Fruit fly (Drosophila melanogaster): ENCODE data around the gene dlg1.

Gene dlg1

DNA sequence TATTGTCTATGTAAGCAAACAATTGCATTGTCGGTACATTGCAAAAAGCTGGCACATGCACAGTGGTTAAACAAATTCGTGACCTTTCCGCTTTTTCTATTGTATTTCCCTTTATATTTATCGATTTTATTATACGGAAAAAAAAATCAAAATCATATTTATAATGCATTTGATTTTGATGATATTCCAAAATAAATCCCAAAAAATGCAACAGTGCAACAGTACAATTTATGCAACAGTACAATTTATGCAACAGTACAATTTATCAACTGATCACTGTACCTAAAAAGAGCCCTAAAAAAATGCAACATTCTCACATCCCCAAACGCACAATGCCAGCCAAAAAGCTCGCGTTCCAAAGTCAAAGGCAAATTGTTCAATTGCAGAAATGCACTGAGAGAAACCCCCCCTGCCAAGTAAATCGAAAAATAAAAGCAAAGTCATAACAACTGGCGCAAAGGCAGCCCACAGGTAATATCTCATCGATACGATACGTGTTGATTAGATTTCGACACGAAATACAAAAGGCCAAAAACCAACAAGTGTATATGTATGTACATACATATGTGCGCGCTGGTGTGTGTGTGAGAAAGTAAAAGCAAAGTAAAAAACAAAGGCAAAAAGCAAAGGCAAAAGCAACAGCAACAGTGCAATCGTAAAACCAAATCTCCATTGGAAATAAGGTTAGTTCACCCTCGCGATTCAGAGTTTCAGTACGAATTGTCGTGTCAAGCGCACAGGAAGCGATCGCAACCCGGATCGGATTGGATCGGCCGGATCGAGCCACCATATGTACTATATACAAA lies 72.6 kb downstream of the dlg1 start, which contains the start of gene Sk1 (continued):
- TF ChIP-seq ss (GFP tag; optimal IDR thresholded peaks at IDR 0.05) (no peak), CG6808 (GFP tag; optimal IDR thresholded peaks at IDR 0.05) (no peak), CG9139 (GFP tag; optimal IDR thresholded peaks at IDR 0.05) (no peak), CG10669 (GFP tag; optimal IDR thresholded peaks at IDR 0.05) (no peak), CG8319 (GFP tag; optimal IDR thresholded peaks at IDR 0.05) (no peak), CG34406 (GFP tag; optimal IDR thresholded peaks at IDR 0.05) (peak; percentile 37), Sox14 (GFP tag; optimal IDR thresholded peaks at IDR 0.05) (no peak), fkh (GFP tag; optimal IDR thresholded peaks at IDR 0.05) (no peak), eg (GFP tag; IDR thresholded peaks at IDR 0.05) (no peak), dac (GFP tag; optimal IDR thresholded peaks at IDR 0.05) (no peak), dsx (GFP tag; optimal IDR thresholded peaks at IDR 0.05; ENCODE audit: poor library complexity, severe bottlenecking) (no peak), Lpt (GFP tag; optimal IDR thresholded peaks at IDR 0.05) (peak; percentile 16), vri (GFP tag; optimal IDR thresholded peaks at IDR 0.05) (peak; percentile 74), Eip93F (GFP tag; optimal IDR thresholded peaks at IDR 0.05) (no peak), CG8119 (GFP tag; IDR thresholded peaks at IDR 0.05) (0 out of 3 replicates have a peak, but pooled peaks have one; percentile 27), Hr38 (GFP tag; optimal IDR thresholded peaks at IDR 0.05) (no peak), pdm3 (GFP tag; optimal IDR thresholded peaks at IDR 0.05) (peak; percentile 12), Met (GFP tag; optimal IDR thresholded peaks at IDR 0.05) (peak; percentile 45), Gug (GFP tag; IDR thresholded peaks at IDR 0.05) (no peak), Sox102F (GFP tag; optimal IDR thresholded peaks at IDR 0.05) (no peak), fd59A (GFP tag; optimal IDR thresholded peaks at IDR 0.05) (no peak), Eip78C (GFP tag) (peak; percentile 46), esn (GFP tag; optimal IDR thresholded peaks at IDR 0.05) (peak; percentile 33), CG6163 (GFP tag; IDR thresholded peaks at IDR 0.05) (peak; percentile 55; the same call in 1 of the 3 replicates), CG31627 (GFP tag; optimal IDR thresholded peaks at IDR 0.05) (peak; percentile 19), CG32006 (GFP tag; optimal IDR thresholded peaks at IDR 0.05) (peak; percentile 27), lz (GFP tag; optimal IDR thresholded peaks at IDR 0.05) (peak; percentile 40), CG11762 (GFP tag; optimal IDR thresholded peaks at IDR 0.05; ENCODE audit: insufficient read depth) (no peak), Ets21C (GFP tag; optimal IDR thresholded peaks at IDR 0.05) (no peak), CG10631 (GFP tag; optimal IDR thresholded peaks at IDR 0.05) (no peak), Blimp-1 (GFP tag; optimal IDR thresholded peaks at IDR 0.05) (peak; percentile 5), Hr39 (GFP tag; optimal IDR thresholded peaks at IDR 0.05) (peak; percentile 28), Eip75B (GFP tag; optimal IDR thresholded peaks at IDR 0.05) (no peak), CG11294 (GFP tag; IDR thresholded peaks at IDR 0.05) (0 out of 2 replicates have a peak, but pooled peaks have one; percentile 21), CG11902 (GFP tag; optimal IDR thresholded peaks at IDR 0.05) (no peak)

DNA sequence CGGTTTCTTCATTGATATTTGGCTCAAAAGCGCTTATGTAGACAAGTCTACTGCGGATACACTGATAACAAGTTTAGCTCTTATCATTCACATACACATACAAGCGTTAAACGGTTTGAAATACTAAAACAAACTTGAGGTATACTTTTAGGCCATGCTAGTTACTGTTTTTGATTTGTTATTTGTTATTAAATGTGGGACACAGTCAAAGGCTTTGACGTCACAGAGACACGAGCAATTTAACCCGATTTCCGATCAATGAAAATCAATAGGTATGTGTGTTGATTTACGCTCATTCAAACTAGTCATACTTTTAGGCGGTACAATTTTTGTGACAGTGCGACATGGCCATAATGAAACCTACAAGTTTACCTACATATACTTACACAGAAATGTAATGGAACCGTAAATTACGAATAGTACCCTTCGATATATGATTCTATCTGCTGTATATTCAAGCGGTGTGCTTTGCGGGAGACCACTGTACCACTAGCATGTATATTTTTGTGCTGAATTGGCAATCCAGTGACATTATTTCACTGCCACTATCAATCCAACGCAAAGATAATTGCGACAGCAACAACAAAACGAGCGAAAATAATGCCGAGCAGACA lies 77.4 kb downstream of the dlg1 start:
- TF ChIP-seq CG8319 (GFP tag; optimal IDR thresholded peaks at IDR 0.05), result peak; percentile 74
- TF ChIP-seq CG6808 (GFP tag; optimal IDR thresholded peaks at IDR 0.05), result peak; percentile 26
- TF ChIP-seq Smox (GFP tag; optimal IDR thresholded peaks at IDR 0.05), result peak; percentile 78
- peak; percentile 82 for TF ChIP-seq Met (GFP tag; optimal IDR thresholded peaks at IDR 0.05)
- TF ChIP-seq CG6276 (GFP tag; optimal IDR thresholded peaks at IDR 0.05), result peak; percentile 71
- peak; percentile 75 for TF ChIP-seq Sox15 (GFP tag; optimal IDR thresholded peaks at IDR 0.05)
- peak; percentile 37 to 59 for TF ChIP-seq salr (GFP tag; optimal IDR thresholded peaks at IDR 0.05)
- peak; percentile 87 for TF ChIP-seq CG11294 (GFP tag; IDR thresholded peaks at IDR 0.05)
- peak; percentile 66 for TF ChIP-seq CG16779 (tag; optimal IDR thresholded peaks at IDR 0.05)
- peak; percentile 80 for TF ChIP-seq topi (GFP tag; optimal IDR thresholded peaks at IDR 0.05)
- peak; percentile 60 for TF ChIP-seq Ets96B (tag; optimal IDR thresholded peaks at IDR 0.05)
- TF ChIP-seq eg (GFP tag; IDR thresholded peaks at IDR 0.05), result peak; percentile 94
- peak; percentile 64 for TF ChIP-seq Lpt (GFP tag; optimal IDR thresholded peaks at IDR 0.05)
- peak; percentile 84 for TF ChIP-seq CG6792 (GFP tag; optimal IDR thresholded peaks at IDR 0.05)
- peak; percentile 76 for TF ChIP-seq vri (GFP tag; optimal IDR thresholded peaks at IDR 0.05)
- peak; percentile 72 for TF ChIP-seq Ets21C (GFP tag; optimal IDR thresholded peaks at IDR 0.05)
- peak; percentile 77 for TF ChIP-seq Sox102F (GFP tag; optimal IDR thresholded peaks at IDR 0.05)
- peak; percentile 72 for TF ChIP-seq CG8632 (GFP tag; optimal IDR thresholded peaks at IDR 0.05)
- TF ChIP-seq dac (GFP tag; optimal IDR thresholded peaks at IDR 0.05), result peak; percentile 63
- TF ChIP-seq svp (GFP tag), result peak; percentile 91
- TF ChIP-seq CG6854 (GFP tag; optimal IDR thresholded peaks at IDR 0.05), result peak; percentile 18
- TF ChIP-seq Blimp-1 (GFP tag; optimal IDR thresholded peaks at IDR 0.05), result peak; percentile 26
- TF ChIP-seq Sox14 (GFP tag; optimal IDR thresholded peaks at IDR 0.05), result peak; percentile 86
- peak; percentile 73 for TF ChIP-seq CG10631 (GFP tag; optimal IDR thresholded peaks at IDR 0.05)
- peak; percentile 39 for TF ChIP-seq spab (GFP tag; optimal IDR thresholded peaks at IDR 0.05)

Measured in whole organism, prepupa.